Fruit fly (Drosophila melanogaster) whole organism, adult: Measurements from ENCODE around the gene Nhe1.

Experiments
- CG12768 ChIP-seq: fragments of 200-800 bp; sonication (Bioruptor generic); optimal IDR thresholded peaks from 2 replicates; lab custom pipeline; 2017; ENCODE audit warnings: missing biosample characterization, missing genetic modification characterization, mild to moderate bottlenecking, moderate library complexity, missing genetic modification reagents
- CG1620 ChIP-seq: fragments of 200-800 bp; sonication (Bioruptor generic); optimal IDR thresholded peaks from 2 replicates; lab custom pipeline; 2016; ENCODE audit warnings: missing biosample characterization, missing genetic modification characterization
- CG5204 ChIP-seq: fragments of 200-800 bp; sonication (Bioruptor generic); optimal IDR thresholded peaks from 2 replicates; lab custom pipeline; 2016; ENCODE audit warnings: missing biosample characterization, missing genetic modification characterization
- CG7045 ChIP-seq: fragments of 200-800 bp; sonication (Bioruptor generic); optimal IDR thresholded peaks from 2 replicates; lab custom pipeline; 2017; ENCODE audit warnings: missing biosample characterization, mild to moderate bottlenecking, missing genetic modification characterization
- Hr96 ChIP-seq: fragments of 200-800 bp; sonication (Bioruptor generic); optimal IDR thresholded peaks from 2 replicates; lab custom pipeline; 2016; ENCODE audit warnings: missing biosample characterization, missing genetic modification characterization
- Mnt ChIP-seq: fragments of 200-800 bp; sonication (Bioruptor generic); optimal IDR thresholded peaks from 2 replicates; lab custom pipeline; 2016; ENCODE audit warnings: missing biosample characterization, mild to moderate bottlenecking, missing genetic modification characterization
- kay ChIP-seq: fragments of 200-800 bp; sonication (Bioruptor generic); peaks from one replicate; lab custom pipeline; 2016; ENCODE audit warnings: missing biosample characterization, missing genetic modification characterization, borderline replicate concordance
- pad ChIP-seq: fragments of 200-800 bp; sonication (Bioruptor generic); optimal IDR thresholded peaks from 3 replicates; lab custom pipeline; 2017; ENCODE audit warnings: missing biosample characterization, missing genetic modification characterization, mild to moderate bottlenecking, moderate library complexity, missing genetic modification reagents

DNA sequence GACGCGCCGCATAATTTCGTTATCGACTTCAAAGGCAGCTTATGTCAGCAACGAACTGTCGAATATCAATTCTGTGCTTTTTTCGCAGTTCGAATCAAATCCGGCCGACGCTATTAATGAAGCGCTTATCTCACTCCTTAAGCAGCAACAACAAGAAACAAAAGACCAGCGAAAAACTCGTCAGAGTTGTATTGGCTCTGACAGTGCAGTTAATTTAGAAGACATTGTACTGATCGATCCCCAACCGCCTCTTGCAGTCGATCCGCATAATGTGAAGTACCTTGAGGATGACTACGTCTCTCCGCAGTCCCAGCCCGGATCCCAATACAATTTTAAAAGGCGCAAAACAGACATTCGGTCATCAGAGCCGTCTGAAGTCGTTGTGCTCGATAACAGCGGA, 37.0 kb downstream of the Nhe1 start:
- TF ChIP-seq CG1620 (GFP tag; lab: Kevin White, UChicago) (no peak), CG7045 (GFP tag; lab: Kevin White, UChicago) (no peak), CG5204 (GFP tag; lab: Kevin White, UChicago) (no peak), Mnt (GFP tag; lab: Kevin White, UChicago) (no peak), pad (no peak), Hr96 (GFP tag; lab: Kevin White, UChicago) (no peak), CG12768 (GFP tag; lab: Kevin White, UChicago) (no peak), kay (peak; percentile 46)
